Worm (Caenorhabditis elegans): Measurements from ENCODE around the gene srlf-13.
A peak's percentile ranks its signal among the peaks of the same experiment; 100 is the strongest.

srlf-13 gene

DNA sequence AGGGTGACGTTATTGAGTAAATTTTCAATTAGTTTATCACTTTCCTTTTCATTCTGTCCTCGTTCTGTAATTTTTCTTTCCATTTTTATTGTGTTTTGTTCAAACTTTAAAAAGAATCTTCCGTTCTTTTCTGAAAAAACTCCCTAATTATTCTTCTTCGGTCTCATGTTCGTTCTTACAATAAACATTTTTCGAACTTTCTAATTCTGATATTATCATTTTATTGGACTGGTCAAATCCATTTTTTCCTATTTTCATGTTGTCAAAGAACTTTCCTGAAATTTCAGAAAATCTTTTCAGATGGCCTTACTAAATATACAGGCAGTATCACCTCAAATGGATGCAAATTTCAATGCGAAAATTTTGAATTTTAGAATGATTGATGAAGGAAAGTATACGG lies 32.4 kb downstream of the srlf-13 start, which contains the start of gene nish-1 (continued):
- TF ChIP-seq lsl-1 (GFP tag; optimal IDR thresholded peaks at IDR 0.05) (no peak), bed-2 (GFP tag; IDR thresholded peaks at IDR 0.05) (no peak), Y79H2A.3 (GFP tag; conservative IDR thresholded peaks at IDR 0.05) (no peak), aptf-3 (GFP tag; IDR thresholded peaks at IDR 0.05) (no peak), hmg-20 (GFP tag; IDR thresholded peaks at IDR 0.05) (no peak)

DNA sequence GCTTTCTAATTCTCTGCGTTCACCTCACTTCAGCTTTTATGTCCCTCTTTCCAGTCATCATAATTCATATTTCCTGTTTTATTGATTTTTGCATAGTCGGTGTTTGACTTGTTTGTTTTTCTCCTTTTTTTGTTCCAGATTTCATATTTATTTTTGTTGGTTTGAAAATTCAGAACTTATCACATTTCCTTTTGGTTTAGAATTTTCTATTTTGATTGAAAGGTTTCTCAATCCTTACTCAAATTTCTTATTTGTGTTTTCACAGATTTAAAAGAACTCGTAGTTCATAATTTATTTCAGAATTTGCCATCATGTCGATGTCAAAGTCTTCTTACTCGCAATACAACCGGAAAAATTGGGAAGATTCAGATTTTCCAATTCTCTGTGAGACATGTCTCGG lies 35.3 kb downstream of the srlf-13 start, which contains the start of gene rbm-22:
Gene rbm-22, plus strand, starts transcription at position 301 of the 400 bp plus-strand sequence.
- TF ChIP-seq dpl-1 (GFP tag; optimal IDR thresholded peaks at IDR 0.05) (no peak), snpc-1.3 (tag; optimal IDR thresholded peaks at IDR 0.05; ENCODE audit: insufficient read depth) (no peak), chd-7 (tag; optimal IDR thresholded peaks at IDR 0.05) (no peak)

DNA sequence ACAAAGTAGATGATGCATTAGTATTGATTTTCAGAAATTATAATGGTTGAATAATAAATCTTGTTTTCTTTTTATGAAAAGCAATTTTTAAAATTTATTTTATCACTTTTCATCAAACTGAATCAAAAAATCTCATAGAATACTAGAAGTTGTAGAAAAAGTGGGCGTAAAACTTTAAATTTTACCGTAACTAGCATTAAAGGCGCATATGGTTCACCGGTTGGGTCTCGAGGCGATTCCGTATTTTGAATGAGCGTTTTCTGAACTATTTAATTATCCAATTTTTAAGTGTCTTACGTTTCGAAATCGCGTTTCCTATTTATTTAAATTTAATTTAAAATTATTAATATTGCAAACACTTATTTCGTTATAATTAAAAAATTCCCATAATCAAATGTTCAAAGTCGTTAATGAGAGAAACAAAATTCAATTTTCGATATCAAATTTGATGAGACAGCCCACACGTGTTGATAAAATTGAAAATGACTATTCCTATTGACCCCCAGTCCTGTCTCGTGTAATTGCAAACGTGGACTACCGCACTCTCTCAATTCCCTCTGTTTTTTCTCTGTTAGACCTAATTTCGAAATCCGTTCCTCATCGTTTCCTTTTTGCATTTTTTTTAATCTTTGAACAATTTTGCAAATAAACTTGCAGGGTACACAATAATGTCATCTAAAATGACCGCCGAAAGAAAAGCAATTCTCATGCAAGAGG lies 38.0 kb downstream of the srlf-13 start, which contains the start of the genes T11G6.2 and hars-1:
Gene T11G6.2, minus strand, starts transcription at position 197 of the 717 bp plus-strand sequence.
Gene hars-1, plus strand, starts transcription at position 658 of the 717 bp plus-strand sequence.
- TF ChIP-seq ztf-25 (GFP tag; IDR thresholded peaks at IDR 0.05) (no peak), ceh-91 (GFP tag; IDR thresholded peaks at IDR 0.05) (peak; percentile 53; the same call in 1 of the 2 replicates), ceh-79 (tag; optimal IDR thresholded peaks at IDR 0.05) (no peak), nhr-27 (tag; optimal IDR thresholded peaks at IDR 0.05) (no peak), repo-1 (tag; optimal IDR thresholded peaks at IDR 0.05) (no peak), Y67H2A.10 (GFP tag; conservative IDR thresholded peaks at IDR 0.05) (no peak), cebp-1 (GFP tag; IDR thresholded peaks at IDR 0.05) (peak; percentile 67; the same call in 1 of the 2 replicates), cebp-1 (tag; optimal IDR thresholded peaks at IDR 0.05) (peak; percentile 85), ztf-28 (GFP tag; IDR thresholded peaks at IDR 0.05) (no peak), akir-1 (GFP tag; optimal IDR thresholded peaks at IDR 0.05) (no peak), madf-3 (GFP tag; IDR thresholded peaks at IDR 0.05) (no peak), ztf-3 (GFP tag; optimal IDR thresholded peaks at IDR 0.05) (no peak), hsf-1 (GFP tag; IDR thresholded peaks at IDR 0.05) (no peak), fkh-3 (tag; optimal IDR thresholded peaks at IDR 0.05) (no peak), nhr-80 (tag; optimal IDR thresholded peaks at IDR 0.05) (peak; percentile 86), lir-1 (GFP tag; conservative IDR thresholded peaks at IDR 0.05) (no peak), hrde-1 (tag; optimal IDR thresholded peaks at IDR 0.05; ENCODE audit: borderline replicate concordance) (no peak), B0336.3 (GFP tag; IDR thresholded peaks at IDR 0.05) (no peak), ceh-27 (GFP tag; optimal IDR thresholded peaks at IDR 0.05) (no peak), hmg-20 (GFP tag; IDR thresholded peaks at IDR 0.05) (no peak), rpc-1 (optimal IDR thresholded peaks at IDR 0.05) (no peak), rpc-1 (tag; optimal IDR thresholded peaks at IDR 0.05) (no peak), ccch-3 (GFP tag; optimal IDR thresholded peaks at IDR 0.05) (no peak), unc-62 (GFP tag; optimal IDR thresholded peaks at IDR 0.05) (no peak), lsy-27 (tag; optimal IDR thresholded peaks at IDR 0.05; ENCODE audit: borderline replicate concordance, insufficient read depth) (no peak), madf-8 (GFP tag; conservative IDR thresholded peaks at IDR 0.05) (peak; percentile 97), attf-6 (GFP tag; IDR thresholded peaks at IDR 0.05) (no peak), F52B5.7 (tag; optimal IDR thresholded peaks at IDR 0.05) (no peak), snpc-4 (GFP tag; optimal IDR thresholded peaks at IDR 0.05) (no peak), snpc-4 (tag; optimal IDR thresholded peaks at IDR 0.05) (peak in 1 of 4 experiments; percentile 21), F22D6.2 (tag; optimal IDR thresholded peaks at IDR 0.05) (no peak), atf-7 (tag; optimal IDR thresholded peaks at IDR 0.05) (no peak), somi-1 (GFP tag; optimal IDR thresholded peaks at IDR 0.05) (no peak), let-607 (tag; optimal IDR thresholded peaks at IDR 0.05) (peak; percentile 35 to 78), mel-28 (tag; optimal IDR thresholded peaks at IDR 0.05; ENCODE audit: borderline replicate concordance) (no peak), Y79H2A.3 (GFP tag; conservative IDR thresholded peaks at IDR 0.05) (no peak), lsl-1 (GFP tag; optimal IDR thresholded peaks at IDR 0.05) (peak; percentile 87), lin-54 (GFP tag; optimal IDR thresholded peaks at IDR 0.05) (no peak), snpc-1.1 (tag; optimal IDR thresholded peaks at IDR 0.05; ENCODE audit: insufficient read depth) (no peak)

All from whole organism, young adult.